Fruit fly (Drosophila melanogaster) whole organism: ENCODE measurements around the gene Vm26Aa.

ENCODE experiments used
- CG8478 ChIP-seq: fragments of >200 bp; optimal IDR thresholded peaks from 2 replicates; lab custom pipeline; 2018; ENCODE audit warnings: inconsistent platforms
- Dll ChIP-seq: fragments of >200 bp; optimal IDR thresholded peaks from 2 replicates; lab custom pipeline; 2017
- EcR ChIP-seq, 2 experiments: fragments of >200 bp; optimal IDR thresholded peaks; 2 replicates each; lab custom pipeline; 2017; ENCODE audit warnings: missing biosample characterization in 2 of 2, missing genetic modification characterization in 2 of 2, missing genetic modification reagents in 2 of 2
- pan ChIP-seq: fragments of >200 bp; optimal IDR thresholded peaks from 2 replicates; lab custom pipeline; 2017
- psq ChIP-seq: fragments of >200 bp; optimal IDR thresholded peaks from 2 replicates; lab custom pipeline; 2017
- usp ChIP-seq: fragments of >200 bp; optimal IDR thresholded peaks from 2 replicates; lab custom pipeline; 2017; ENCODE audit warnings: missing biosample characterization, missing genetic modification characterization, mixed read lengths

Gene Vm26Aa

dm6 chr2L:5975025-5975539 lies 14.9 kb upstream of the Vm26Aa start:
- TF ChIP-seq Dll (lab: Kevin White, UChicago) (no peak), CG8478 (lab: Kevin White, UChicago) (no peak), usp (GFP tag; lab: Kevin White, UChicago) (no peak), EcR (GFP tag; optimal IDR thresholded peaks at IDR 0.05; lab: Kevin White, UChicago) (peak in 1 of 2 experiments; percentile 48)

dm6 chr2L:5974122-5974521 lies 14.0 kb upstream of the Vm26Aa start:
- no peak for TF ChIP-seq pan
- peak in 1 of 2 experiments; percentile 31 for TF ChIP-seq EcR (GFP tag; optimal IDR thresholded peaks at IDR 0.05; lab: Kevin White, UChicago)

- TF ChIP-seq CG8478 (lab: Kevin White, UChicago) (no peak), Dll (lab: Kevin White, UChicago) (no peak), pan (no peak), psq (lab: Kevin White, UChicago) (no peak), EcR (GFP tag; optimal IDR thresholded peaks at IDR 0.05; lab: Kevin White, UChicago) (no peak)
Measured at dm6 chr2L:5972588-5973236, 12.6 kb upstream of the Vm26Aa start.

- TF ChIP-seq Dll (lab: Kevin White, UChicago) (no peak), pan (peak; percentile 51), EcR (GFP tag; optimal IDR thresholded peaks at IDR 0.05; lab: Kevin White, UChicago) (no peak), CG8478 (lab: Kevin White, UChicago) (no peak)
Measured at dm6 chr2L:5972005-5972404, 11.9 kb upstream of the Vm26Aa start.

- no peak for TF ChIP-seq EcR (GFP tag; optimal IDR thresholded peaks at IDR 0.05; lab: Kevin White, UChicago)
- no peak for TF ChIP-seq CG8478 (lab: Kevin White, UChicago)
- no peak for TF ChIP-seq pan
- TF ChIP-seq psq (lab: Kevin White, UChicago), result no peak
- TF ChIP-seq Dll (lab: Kevin White, UChicago), result no peak
- TF ChIP-seq usp (GFP tag; lab: Kevin White, UChicago), result no peak
Measured at dm6 chr2L:5971093-5971808, 11.1 kb upstream of the Vm26Aa start.

dm6 chr2L:5969559-5969958 lies 9.4 kb upstream of the Vm26Aa start, which contains the start of gene Ucp4B:
Gene Ucp4B, plus strand, starts transcription at chr2L:5969859.
- TF ChIP-seq usp (GFP tag; lab: Kevin White, UChicago) (no peak), pan (no peak), psq (lab: Kevin White, UChicago) (no peak), EcR (GFP tag; optimal IDR thresholded peaks at IDR 0.05; lab: Kevin White, UChicago) (no peak), Dll (lab: Kevin White, UChicago) (no peak), CG8478 (lab: Kevin White, UChicago) (no peak)

dm6 chr2L:5967702-5968616 lies 7.8 kb upstream of the Vm26Aa start, which contains the start of the genes CG13992 and Ucp4C:
Gene CG13992, minus strand, starts transcription at chr2L:5967752.
Gene Ucp4C, plus strand, starts transcription at chr2L:5968566.
- no peak for TF ChIP-seq EcR (GFP tag; optimal IDR thresholded peaks at IDR 0.05; lab: Kevin White, UChicago)

- TF ChIP-seq EcR (GFP tag; optimal IDR thresholded peaks at IDR 0.05; lab: Kevin White, UChicago) (no peak), pan (no peak), usp (GFP tag; lab: Kevin White, UChicago) (no peak), CG8478 (lab: Kevin White, UChicago) (no peak), Dll (lab: Kevin White, UChicago) (no peak), psq (lab: Kevin White, UChicago) (no peak)
Measured at dm6 chr2L:5964851-5965250, 4.7 kb upstream of the Vm26Aa start, which contains the start of gene psd. Gene psd, minus strand, starts transcription at chr2L:5964951.

- no peak for TF ChIP-seq psq (lab: Kevin White, UChicago)
Measured at dm6 chr2L:5964211-5964610, 4.1 kb upstream of the Vm26Aa start.

- TF ChIP-seq psq (lab: Kevin White, UChicago), result no peak
- no peak for TF ChIP-seq EcR (GFP tag; optimal IDR thresholded peaks at IDR 0.05; lab: Kevin White, UChicago)
- no peak for TF ChIP-seq usp (GFP tag; lab: Kevin White, UChicago)
- no peak for TF ChIP-seq pan
- no peak for TF ChIP-seq CG8478 (lab: Kevin White, UChicago)
- no peak for TF ChIP-seq Dll (lab: Kevin White, UChicago)
Measured at dm6 chr2L:5963251-5963650, 3.1 kb upstream of the Vm26Aa start.

dm6 chr2L:5961169-5961918 lies 1.2 kb upstream of the Vm26Aa start:
- TF ChIP-seq EcR (GFP tag; optimal IDR thresholded peaks at IDR 0.05; lab: Kevin White, UChicago) (no peak), usp (GFP tag; lab: Kevin White, UChicago) (no peak), Dll (lab: Kevin White, UChicago) (no peak), pan (no peak), CG8478 (lab: Kevin White, UChicago) (no peak), psq (lab: Kevin White, UChicago) (no peak)
